Worm (Caenorhabditis elegans): Measurements from ENCODE around the gene T08B6.9.

- no peak for TF ChIP-seq him-1 (tag; optimal IDR thresholded peaks at IDR 0.05)
- TF ChIP-seq W03F9.2 (tag; optimal IDR thresholded peaks at IDR 0.05), result no peak
- TF ChIP-seq dao-5 (tag; optimal IDR thresholded peaks at IDR 0.05), result no peak
Measured at ce11 chrIV:4938664-4939063, 48.0 kb downstream of the T08B6.9 start, which contains the start of gene str-168.

Measured in whole organism, L4/young adult.